Worm (Caenorhabditis elegans) whole organism, L4/young adult: Measurements from ENCODE around the gene str-166.

Source experiments
- W03F9.2 ChIP-seq: fragments of 150-350 bp; optimal IDR thresholded peaks from 2 replicates; lab custom pipeline; 2014; ENCODE audit warnings: missing biosample characterization, missing genetic modification characterization
- dao-5 ChIP-seq: sonication (generic microtip); optimal IDR thresholded peaks from 2 replicates; lab custom pipeline; 2016; ENCODE audit warnings: missing genotype, missing genetic modification characterization, moderate library complexity, missing compliant biosample characterization
- him-1 ChIP-seq: sonication (generic microtip); optimal IDR thresholded peaks from 2 replicates; lab custom pipeline; 2016; ENCODE audit warnings: missing genotype, missing genetic modification reagents, missing genetic modification characterization, missing compliant biosample characterization

- TF ChIP-seq him-1 (tag; lab: Kevin White, UChicago) (no peak), dao-5 (no peak), W03F9.2 (tag; lab: Kevin White, UChicago) (no peak)
Measured at ce11 chrIV:4842030-4842429, 42.1 kb upstream of the str-166 start.
